Worm (Caenorhabditis elegans): ENCODE results near the gene map-1.
A peak's percentile ranks its signal among the peaks of the same experiment; 100 is the strongest.

map-1 gene

ce11 chrIV:3638250-3638926 lies 48.3 kb downstream of the map-1 start:
- no peak for TF ChIP-seq lin-39 (tag; optimal IDR thresholded peaks at IDR 0.05)
- peak; percentile 40 for TF ChIP-seq lin-15B (tag; optimal IDR thresholded peaks at IDR 0.05)
- peak; percentile 52 for TF ChIP-seq pha-4 (tag; optimal IDR thresholded peaks at IDR 0.05)
- no peak for TF ChIP-seq skn-1 (tag; optimal IDR thresholded peaks at IDR 0.05)

- TF ChIP-seq ztf-11 (tag; optimal IDR thresholded peaks at IDR 0.05) (no peak), nhr-76 (tag; optimal IDR thresholded peaks at IDR 0.05) (no peak), nhr-23 (tag; optimal IDR thresholded peaks at IDR 0.05) (peak; percentile 28), snpc-4 (tag; optimal IDR thresholded peaks at IDR 0.05) (peak; percentile 68), jun-1 (tag; optimal IDR thresholded peaks at IDR 0.05) (peak; percentile 56), daf-12 (tag; optimal IDR thresholded peaks at IDR 0.05) (no peak), elt-2 (tag; optimal IDR thresholded peaks at IDR 0.05) (peak; percentile 43), lin-39 (tag; optimal IDR thresholded peaks at IDR 0.05) (peak; percentile 64), sea-2 (GFP tag; optimal IDR thresholded peaks at IDR 0.05) (no peak), hmg-11 (tag; optimal IDR thresholded peaks at IDR 0.05) (peak; percentile 99), tbx-2 (tag; optimal IDR thresholded peaks at IDR 0.05) (peak; percentile 58), elt-1 (tag; optimal IDR thresholded peaks at IDR 0.05) (no peak), nhr-43 (tag; optimal IDR thresholded peaks at IDR 0.05; ENCODE audit: poor library complexity, severe bottlenecking) (peak; percentile 73), mdl-1 (tag; optimal IDR thresholded peaks at IDR 0.05) (peak; percentile 65), nfya-1 (tag; optimal IDR thresholded peaks at IDR 0.05; ENCODE audit: insufficient read depth) (peak; percentile 79), R02D3.7 (tag; optimal IDR thresholded peaks at IDR 0.05) (peak; percentile 2), nhr-25 (tag; optimal IDR thresholded peaks at IDR 0.05) (peak; percentile 35), lsy-12 (tag; optimal IDR thresholded peaks at IDR 0.05) (peak; percentile 66), lin-15B (tag; optimal IDR thresholded peaks at IDR 0.05) (peak; percentile 16), pha-4 (tag; optimal IDR thresholded peaks at IDR 0.05) (peak; percentile 49)
Measured at ce11 chrIV:3636528-3637129, 50.0 kb downstream of the map-1 start, which contains the start of gene madf-9. Gene madf-9 (plus strand): TSS chrIV:3637079.
